Worm (Caenorhabditis elegans) whole organism, L2 larva: ENCODE measurements around the gene age-1.
A peak's percentile ranks its signal among the peaks of the same experiment; 100 is the strongest.

Source experiments
- C34F6.9 ChIP-seq: fragments of 150-350 bp; optimal IDR thresholded peaks from 2 replicates; lab custom pipeline; 2014; ENCODE audit warnings: missing biosample characterization, missing genetic modification characterization
- F13H6.1 ChIP-seq: sonication (generic microtip); optimal IDR thresholded peaks from 2 replicates; lab custom pipeline; 2016; ENCODE audit warnings: missing genetic modification characterization, missing compliant biosample characterization
- R02D3.7 ChIP-seq: fragments of 150-350 bp; optimal IDR thresholded peaks from 2 replicates; lab custom pipeline; 2014; ENCODE audit warnings: missing biosample characterization, missing genetic modification characterization
- Y55F3AM.14 ChIP-seq: fragments of 200-800 bp; sonication (Bioruptor generic); optimal IDR thresholded peaks from 2 replicates; lab custom pipeline; 2018; ENCODE audit warnings: mild to moderate bottlenecking, missing genetic modification characterization, missing compliant biosample characterization
- ZK546.5 ChIP-seq: sonication (generic microtip); optimal IDR thresholded peaks from 2 replicates; lab custom pipeline; 2017; ENCODE audit warnings: missing biosample characterization, missing genetic modification characterization
- alr-1 ChIP-seq: fragments of 150-350 bp; optimal IDR thresholded peaks from 2 replicates; lab custom pipeline; 2014; ENCODE audit warnings: missing biosample characterization, missing genetic modification characterization
- ama-1 ChIP-seq: fragments of 150-350 bp; optimal IDR thresholded peaks from 2 replicates; lab custom pipeline; 2018; ENCODE audit warnings: inconsistent platforms
- blmp-1 ChIP-seq: sonication (generic microtip); optimal IDR thresholded peaks from 2 replicates; lab custom pipeline; 2017; ENCODE audit warnings: missing genetic modification characterization, mild to moderate bottlenecking, missing compliant biosample characterization, antibody characterized with exemption, moderate library complexity; ENCODE audit not compliant: insufficient read depth
- ceh-16 ChIP-seq: fragments of 150-350 bp; optimal IDR thresholded peaks from 2 replicates; lab custom pipeline; 2014; ENCODE audit warnings: missing biosample characterization, missing genetic modification characterization
- crh-2 ChIP-seq: sonication (generic microtip); optimal IDR thresholded peaks from 2 replicates; lab custom pipeline; 2017; ENCODE audit warnings: missing biosample characterization, missing genetic modification characterization
- dmd-4 ChIP-seq: sonication (generic microtip); optimal IDR thresholded peaks from 2 replicates; lab custom pipeline; 2017; ENCODE audit warnings: missing biosample characterization, missing genetic modification characterization
- egl-27 ChIP-seq: sonication (generic microtip); optimal IDR thresholded peaks from 3 replicates; lab custom pipeline; 2017; ENCODE audit warnings: missing biosample characterization, missing genetic modification reagents, missing genetic modification characterization
- elt-3 ChIP-seq: sonication (generic microtip); optimal IDR thresholded peaks from 2 replicates; lab custom pipeline; 2017; ENCODE audit warnings: missing biosample characterization, missing genetic modification characterization
- fos-1 ChIP-seq: fragments of 150-350 bp; optimal IDR thresholded peaks from 2 replicates; lab custom pipeline; 2014; ENCODE audit warnings: missing biosample characterization, missing genetic modification characterization
- gmeb-1 ChIP-seq: fragments of 150-350 bp; optimal IDR thresholded peaks from 2 replicates; lab custom pipeline; 2014; ENCODE audit warnings: missing biosample characterization, missing genetic modification characterization
- lin-13 ChIP-seq: fragments of 150-350 bp; optimal IDR thresholded peaks from 2 replicates; lab custom pipeline; 2014; ENCODE audit warnings: missing biosample characterization, missing genetic modification reagents, missing genetic modification characterization
- lin-39 ChIP-seq: fragments of 150-350 bp; optimal IDR thresholded peaks from 2 replicates; lab custom pipeline; 2014; ENCODE audit warnings: missing biosample characterization, missing genetic modification reagents, missing genetic modification characterization
- lsy-2 ChIP-seq, 2 experiments: fragments of 150-350 bp in 1 of 2; sonication (generic microtip) in 1 of 2; optimal IDR thresholded peaks; 2 replicates each; lab custom pipeline; 2014 to 2017; ENCODE audit warnings: missing biosample characterization in 2 of 2, missing genetic modification characterization in 2 of 2
- mab-5 ChIP-seq: fragments of 150-350 bp; optimal IDR thresholded peaks from 2 replicates; lab custom pipeline; 2014; ENCODE audit warnings: missing biosample characterization, missing genetic modification characterization
- mbf-1 ChIP-seq: sonication (generic microtip); optimal IDR thresholded peaks from 2 replicates; lab custom pipeline; 2017; ENCODE audit warnings: missing biosample characterization, missing genetic modification characterization
- mdl-1 ChIP-seq, 2 experiments: fragments of 150-350 bp in 1 of 2; sonication (generic microtip) in 1 of 2; optimal IDR thresholded peaks; 2 replicates each; lab custom pipeline; 2017; ENCODE audit warnings: missing biosample characterization in 2 of 2, missing genetic modification characterization in 2 of 2
- nhr-10 ChIP-seq: sonication (generic microtip); optimal IDR thresholded peaks from 2 replicates; lab custom pipeline; 2017; ENCODE audit warnings: missing biosample characterization, missing genetic modification characterization
- nhr-11 ChIP-seq: fragments of 150-350 bp; optimal IDR thresholded peaks from 2 replicates; lab custom pipeline; 2014; ENCODE audit warnings: missing biosample characterization, missing genetic modification characterization
- nhr-12 ChIP-seq: fragments of 150-350 bp; optimal IDR thresholded peaks from 2 replicates; lab custom pipeline; 2014; ENCODE audit warnings: missing biosample characterization, missing genetic modification characterization
- nhr-129 ChIP-seq: fragments of 150-350 bp; optimal IDR thresholded peaks from 2 replicates; lab custom pipeline; 2014; ENCODE audit warnings: missing biosample characterization, missing genetic modification characterization
- nhr-21 ChIP-seq: fragments of 150-350 bp; optimal IDR thresholded peaks from 2 replicates; lab custom pipeline; 2014; ENCODE audit warnings: missing biosample characterization, missing genetic modification characterization
- nhr-23 ChIP-seq: fragments of 150-350 bp; optimal IDR thresholded peaks from 2 replicates; lab custom pipeline; 2014; ENCODE audit warnings: missing biosample characterization, missing genetic modification reagents, missing genetic modification characterization
- nhr-237 ChIP-seq: fragments of 150-350 bp; optimal IDR thresholded peaks from 2 replicates; lab custom pipeline; 2014; ENCODE audit warnings: missing biosample characterization, missing genetic modification characterization
- nhr-25 ChIP-seq: fragments of 150-350 bp; sonication (generic microtip); optimal IDR thresholded peaks from 3 replicates; lab custom pipeline; 2014; ENCODE audit warnings: missing biosample characterization, missing genetic modification characterization
- nhr-6 ChIP-seq: fragments of 150-350 bp; optimal IDR thresholded peaks from 2 replicates; lab custom pipeline; 2014; ENCODE audit warnings: missing biosample characterization, missing genetic modification characterization
- nhr-77 ChIP-seq: fragments of 150-350 bp; optimal IDR thresholded peaks from 2 replicates; lab custom pipeline; 2014; ENCODE audit warnings: missing biosample characterization, missing genetic modification characterization
- peb-1 ChIP-seq: fragments of 150-350 bp; optimal IDR thresholded peaks from 2 replicates; lab custom pipeline; 2014; ENCODE audit warnings: missing biosample characterization, missing genetic modification characterization
- sem-4 ChIP-seq: fragments of 150-350 bp; optimal IDR thresholded peaks from 2 replicates; lab custom pipeline; 2014; ENCODE audit warnings: missing biosample characterization, missing genetic modification reagents, missing genetic modification characterization
- skn-1 ChIP-seq: sonication (generic microtip); optimal IDR thresholded peaks from 2 replicates; lab custom pipeline; 2017; ENCODE audit warnings: missing biosample characterization, missing genetic modification characterization
- sma-3 ChIP-seq: sonication (generic microtip); optimal IDR thresholded peaks from 2 replicates; lab custom pipeline; 2016; ENCODE audit warnings: missing genetic modification reagents, missing genetic modification characterization, missing compliant biosample characterization
- sma-9 ChIP-seq, 2 experiments: fragments of 150-350 bp in 1 of 2; sonication (generic microtip) in 1 of 2; optimal IDR thresholded peaks; 2 replicates each; lab custom pipeline; 2014 to 2016; ENCODE audit warnings: missing genetic modification characterization in 2 of 2, mild to moderate bottlenecking in 1 of 2, missing biosample characterization in 1 of 2, missing compliant biosample characterization in 1 of 2, missing genetic modification reagents in 1 of 2, moderate library complexity in 1 of 2
- snpc-4 ChIP-seq: fragments of 150-350 bp; optimal IDR thresholded peaks from 2 replicates; lab custom pipeline; 2014; ENCODE audit warnings: missing biosample characterization, missing genetic modification characterization
- unc-39 ChIP-seq: fragments of 150-350 bp; optimal IDR thresholded peaks from 2 replicates; lab custom pipeline; 2014; ENCODE audit warnings: missing biosample characterization, missing genetic modification characterization
- zag-1 ChIP-seq: fragments of 150-350 bp; optimal IDR thresholded peaks from 2 replicates; lab custom pipeline; 2014; ENCODE audit warnings: missing biosample characterization, missing genetic modification characterization
- ztf-1 ChIP-seq: fragments of 200-800 bp; sonication (Bioruptor generic); conservative IDR thresholded peaks from 2 replicates; pipeline ENCODE4 v1.3.6; 2022; ENCODE audit warnings: missing genetic modification characterization, missing compliant biosample characterization
- ztf-11 ChIP-seq: sonication (generic microtip); optimal IDR thresholded peaks from 2 replicates; lab custom pipeline; 2017; ENCODE audit warnings: missing biosample characterization, missing genetic modification characterization

age-1 gene

ce11 chrII:11501956-11502355 lies 24.9 kb downstream of the age-1 start:
- TF ChIP-seq snpc-4 (tag; lab: Kevin White, UChicago): no peak
- TF ChIP-seq peb-1 (tag; lab: Kevin White, UChicago): no peak
- TF ChIP-seq sem-4: no peak
- peak; percentile 5 for TF ChIP-seq crh-2 (tag; lab: Kevin White, UChicago)
- no peak for TF ChIP-seq skn-1
- TF ChIP-seq sma-9 (GFP tag; optimal IDR thresholded peaks at IDR 0.05; lab: Kevin White, UChicago): peak; percentile 56
- no peak for TF ChIP-seq sma-9 (tag; optimal IDR thresholded peaks at IDR 0.05; lab: Kevin White, UChicago)
- TF ChIP-seq C34F6.9 (tag; lab: Kevin White, UChicago): no peak
- TF ChIP-seq ztf-1 (GFP tag; lab: Robert Waterston, UW): no peak
- no peak for TF ChIP-seq nhr-77 (tag; lab: Kevin White, UChicago)
- TF ChIP-seq ZK546.5 (tag; lab: Kevin White, UChicago): no peak
- no peak for TF ChIP-seq lin-13 (GFP tag; lab: Kevin White, UChicago)
- no peak for TF ChIP-seq nhr-23 (tag; lab: Kevin White, UChicago)
- TF ChIP-seq mab-5: no peak
- TF ChIP-seq gmeb-1 (tag; lab: Kevin White, UChicago): no peak
- no peak for TF ChIP-seq alr-1 (tag; lab: Kevin White, UChicago)
- TF ChIP-seq nhr-11 (tag; lab: Kevin White, UChicago): no peak
- no peak for TF ChIP-seq ceh-16 (tag; lab: Kevin White, UChicago)
- TF ChIP-seq nhr-25: peak; percentile 7
- TF ChIP-seq mbf-1 (tag; lab: Kevin White, UChicago): no peak
- no peak for TF ChIP-seq F13H6.1
- TF ChIP-seq elt-3 (tag; lab: Kevin White, UChicago): no peak
- peak; percentile 90 for TF ChIP-seq blmp-1 (tag; lab: Kevin White, UChicago)
- TF ChIP-seq R02D3.7 (tag; lab: Kevin White, UChicago): no peak
- no peak for TF ChIP-seq zag-1 (tag; lab: Kevin White, UChicago)
- no peak for TF ChIP-seq ama-1 (lab: Kevin White, UChicago)
- no peak for TF ChIP-seq nhr-237
- TF ChIP-seq nhr-129: no peak
- TF ChIP-seq lsy-2 (tag; optimal IDR thresholded peaks at IDR 0.05; lab: Kevin White, UChicago): peak in 1 of 2 experiments; percentile 12
- no peak for TF ChIP-seq egl-27 (tag; lab: Kevin White, UChicago)
- TF ChIP-seq nhr-10 (tag; lab: Kevin White, UChicago): no peak
- TF ChIP-seq unc-39 (tag; lab: Kevin White, UChicago): no peak
- TF ChIP-seq lin-39 (tag; lab: Kevin White, UChicago): no peak
- no peak for TF ChIP-seq Y55F3AM.14 (GFP tag; lab: Kevin White, UChicago)
- no peak for TF ChIP-seq nhr-12 (tag; lab: Kevin White, UChicago)
- TF ChIP-seq nhr-21 (tag; lab: Kevin White, UChicago): peak; percentile 84
- no peak for TF ChIP-seq nhr-6 (tag; lab: Kevin White, UChicago)
- peak; percentile 36 for TF ChIP-seq fos-1 (tag; lab: Kevin White, UChicago)
- no peak for TF ChIP-seq sma-3

- TF ChIP-seq dmd-4 (no peak), ceh-16 (tag; lab: Kevin White, UChicago) (no peak), fos-1 (tag; lab: Kevin White, UChicago) (peak; percentile 53), nhr-21 (tag; lab: Kevin White, UChicago) (no peak), nhr-237 (no peak), nhr-129 (no peak), zag-1 (tag; lab: Kevin White, UChicago) (no peak), ztf-11 (tag; lab: Kevin White, UChicago) (no peak)
These were observed 26.7 kb downstream of the age-1 start, which contains the start of gene B0334.20 for ce11 chrII:11500198-11500597. B0334.20 (minus strand) TSS chrII:11500459.

- no peak for TF ChIP-seq peb-1 (tag; lab: Kevin White, UChicago)
- no peak for TF ChIP-seq mdl-1 (tag; optimal IDR thresholded peaks at IDR 0.05; lab: Kevin White, UChicago)
- no peak for TF ChIP-seq gmeb-1 (tag; lab: Kevin White, UChicago)
- TF ChIP-seq nhr-237: no peak
- no peak for TF ChIP-seq ztf-1 (GFP tag; lab: Robert Waterston, UW)
- TF ChIP-seq F13H6.1: no peak
- TF ChIP-seq ceh-16 (tag; lab: Kevin White, UChicago): no peak
- no peak for TF ChIP-seq elt-3 (tag; lab: Kevin White, UChicago)
- TF ChIP-seq mab-5: no peak
- TF ChIP-seq ama-1 (lab: Kevin White, UChicago): no peak
- TF ChIP-seq fos-1 (tag; lab: Kevin White, UChicago): no peak
- no peak for TF ChIP-seq nhr-77 (tag; lab: Kevin White, UChicago)
These were observed 29.5 kb downstream of the age-1 start, which contains the start of gene B0334.5 for ce11 chrII:11497365-11497764. B0334.5 (plus strand) TSS chrII:11497665.
